Fruit fly (Drosophila melanogaster) whole organism, embryonic: Measurements from ENCODE around the gene Awh.

Experiments
- Adf1 ChIP-seq: fragments of 200-800 bp; sonication (Bioruptor generic); IDR thresholded peaks from 2 replicates; pipeline ENCODE4 v1.3.6; 2022; ENCODE audit warnings: missing biosample characterization, missing genetic modification characterization
- Bgb ChIP-seq: fragments of 200-800 bp; sonication (Bioruptor generic); IDR thresholded peaks from 2 replicates; pipeline ENCODE4 v1.3.6; 2022; ENCODE audit warnings: missing biosample characterization, missing genetic modification characterization; ENCODE audit not compliant: partially characterized antibody
- CG10366 ChIP-seq: fragments of 200-800 bp; sonication (Bioruptor generic); IDR thresholded peaks from 2 replicates; pipeline ENCODE4 v1.3.6; 2022; ENCODE audit warnings: missing biosample characterization, missing genetic modification characterization
- CG10959 ChIP-seq: fragments of 200-800 bp; sonication (Bioruptor generic); IDR thresholded peaks from 2 replicates; pipeline ENCODE4 v1.3.6; 2022; ENCODE audit warnings: missing biosample characterization, missing genetic modification characterization
- CG12942 ChIP-seq: fragments of 200-800 bp; sonication (Bioruptor generic); optimal IDR thresholded peaks from 3 replicates; lab custom pipeline; 2016; ENCODE audit warnings: missing biosample characterization, missing genetic modification characterization
- CG2199 ChIP-seq: fragments of 200-800 bp; sonication (Bioruptor generic); IDR thresholded peaks from 3 replicates; pipeline ENCODE4 v1.3.6; 2022; ENCODE audit warnings: missing biosample characterization, missing genetic modification characterization
- CG33213 ChIP-seq: fragments of 200-800 bp; sonication (Bioruptor generic); optimal IDR thresholded peaks from 3 replicates; lab custom pipeline; 2016; ENCODE audit warnings: missing biosample characterization, missing genetic modification characterization
- CG34224 ChIP-seq: fragments of 200-800 bp; sonication (Bioruptor generic); IDR thresholded peaks from 3 replicates; pipeline ENCODE4 v1.3.6; 2022; ENCODE audit warnings: missing biosample characterization, missing genetic modification characterization; ENCODE audit not compliant: partially characterized antibody
- CG34376 ChIP-seq: fragments of 200-800 bp; sonication (Bioruptor generic); optimal IDR thresholded peaks from 2 replicates; lab custom pipeline; 2018; ENCODE audit warnings: missing biosample characterization, mild to moderate bottlenecking, missing genetic modification characterization
- CG3995 ChIP-seq: fragments of 200-800 bp; sonication (Bioruptor generic); optimal IDR thresholded peaks from 3 replicates; lab custom pipeline; 2016; ENCODE audit warnings: missing biosample characterization, missing genetic modification characterization
- CG6254 ChIP-seq: fragments of 200-800 bp; sonication (Bioruptor generic); optimal IDR thresholded peaks from 3 replicates; lab custom pipeline; 2017; ENCODE audit warnings: mild to moderate bottlenecking, missing biosample characterization, missing genetic modification reagents, missing genetic modification characterization
- CG6791 ChIP-seq: fragments of 200-800 bp; sonication (Bioruptor generic); IDR thresholded peaks from 3 replicates; pipeline ENCODE4 v1.3.6; 2022; ENCODE audit warnings: missing biosample characterization, missing genetic modification characterization; ENCODE audit not compliant: partially characterized antibody
- Dek ChIP-seq: fragments of 200-800 bp; sonication (Bioruptor generic); optimal IDR thresholded peaks from 3 replicates; lab custom pipeline; 2019; ENCODE audit warnings: missing biosample characterization, mild to moderate bottlenecking, missing genetic modification characterization, moderate library complexity
- HLHmδ ChIP-seq: fragments of 200-800 bp; sonication (Bioruptor generic); optimal IDR thresholded peaks from 2 replicates; lab custom pipeline; 2018; ENCODE audit warnings: missing biosample characterization, mild to moderate bottlenecking, missing genetic modification characterization, moderate library complexity
- Med ChIP-seq: fragments of 200-800 bp; sonication (Bioruptor generic); peaks from one replicate; lab custom pipeline; 2016; ENCODE audit warnings: missing biosample characterization, missing genetic modification characterization, mild to moderate bottlenecking, inconsistent platforms, moderate library complexity
- Nf-YB ChIP-seq: fragments of 200-800 bp; sonication (Bioruptor generic); optimal IDR thresholded peaks from 3 replicates; lab custom pipeline; 2019; ENCODE audit warnings: missing biosample characterization, mild to moderate bottlenecking, missing genetic modification characterization, moderate library complexity
- Nf-YC ChIP-seq: fragments of 200-800 bp; optimal IDR thresholded peaks from 3 replicates; lab custom pipeline; 2019; ENCODE audit warnings: missing biosample characterization, mild to moderate bottlenecking, missing genetic modification characterization, moderate library complexity
- Poxn ChIP-seq: fragments of 200-800 bp; sonication (Bioruptor generic); IDR thresholded peaks from 2 replicates; pipeline ENCODE4 v1.3.6; 2022; ENCODE audit warnings: missing biosample characterization, missing genetic modification characterization
- Tbp ChIP-seq: fragments of >200 bp; optimal IDR thresholded peaks from 2 replicates; lab custom pipeline; 2018; ENCODE audit warnings: missing biosample characterization, missing genetic modification characterization
- Trl ChIP-seq, 3 experiments: fragments of >200 bp in 2 of 3; fragments of 200-800 bp in 1 of 3; sonication (Bioruptor generic) in 1 of 3; optimal IDR thresholded peaks; 2 replicates in 1 of 3; 3 replicates in 2 of 3; lab custom pipeline; 2016 to 2017; ENCODE audit warnings: missing biosample characterization in 1 of 3, missing genetic modification characterization in 1 of 3
- Usf ChIP-seq: fragments of 200-800 bp; sonication (Bioruptor generic); optimal IDR thresholded peaks from 2 replicates; lab custom pipeline; 2017; ENCODE audit warnings: missing genotype, missing biosample characterization, missing genetic modification characterization
- ac ChIP-seq: fragments of 200-800 bp; sonication (Bioruptor generic); optimal IDR thresholded peaks from 3 replicates; lab custom pipeline; 2017; ENCODE audit warnings: missing biosample characterization, mild to moderate bottlenecking, missing genetic modification characterization
- amos ChIP-seq: fragments of 200-800 bp; sonication (Bioruptor generic); IDR thresholded peaks from 2 replicates; pipeline ENCODE4 v1.3.6; 2022; ENCODE audit warnings: missing biosample characterization, missing genetic modification characterization; ENCODE audit not compliant: partially characterized antibody
- bbx ChIP-seq: fragments of 200-800 bp; sonication (Bioruptor generic); IDR thresholded peaks from 2 replicates; pipeline ENCODE4 v1.3.6; 2022; ENCODE audit warnings: missing biosample characterization, missing genetic modification characterization; ENCODE audit not compliant: partially characterized antibody
- bigmax ChIP-seq: fragments of 200-800 bp; sonication (Bioruptor generic); optimal IDR thresholded peaks from 2 replicates; lab custom pipeline; 2018; ENCODE audit warnings: missing biosample characterization, mild to moderate bottlenecking, missing genetic modification characterization
- bsh ChIP-seq, 2 experiments: fragments of 200-800 bp; sonication (Bioruptor generic); optimal IDR thresholded peaks; 2 replicates each; lab custom pipeline; 2017 to 2018; ENCODE audit warnings: mild to moderate bottlenecking in 2 of 2, missing biosample characterization in 2 of 2, missing genetic modification characterization in 2 of 2, moderate library complexity in 1 of 2
- cad ChIP-seq: fragments of >200 bp; optimal IDR thresholded peaks from 2 replicates; lab custom pipeline; 2017; ENCODE audit warnings: missing biosample characterization, missing genetic modification characterization
- chinmo ChIP-seq: fragments of 200-800 bp; sonication (Bioruptor generic); IDR thresholded peaks from 4 replicates; pipeline ENCODE4 v1.3.6; 2022; ENCODE audit warnings: missing biosample characterization, missing genetic modification characterization; ENCODE audit not compliant: partially characterized antibody
- chm ChIP-seq: fragments of 200-800 bp; sonication (Bioruptor generic); IDR thresholded peaks from 2 replicates; pipeline ENCODE4 v1.3.6; 2022; ENCODE audit warnings: missing biosample characterization, missing genetic modification characterization
- ci ChIP-seq: fragments of 200-800 bp; sonication (Bioruptor generic); IDR thresholded peaks from 3 replicates; pipeline ENCODE4 v1.3.6; 2022; ENCODE audit warnings: missing biosample characterization, missing genetic modification characterization
- esg ChIP-seq: fragments of 200-800 bp; sonication (Bioruptor generic); conservative IDR thresholded peaks from 2 replicates; pipeline ENCODE4 v1.3.6; 2022; ENCODE audit warnings: missing biosample characterization, missing genetic modification characterization
- gro ChIP-seq: fragments of 200-800 bp; sonication (Bioruptor generic); optimal IDR thresholded peaks from 2 replicates; lab custom pipeline; 2016; ENCODE audit warnings: missing biosample characterization, missing genetic modification characterization
- lola ChIP-seq, 3 experiments: fragments of >200 bp in 2 of 3; fragments of 200-800 bp in 1 of 3; sonication (Bioruptor generic) in 1 of 3; optimal IDR thresholded peaks; 2 replicates each; lab custom pipeline; 2017 to 2019; ENCODE audit warnings: missing biosample characterization in 3 of 3, missing genetic modification characterization in 3 of 3, mild to moderate bottlenecking in 1 of 3, moderate library complexity in 1 of 3
- nom ChIP-seq: fragments of 200-800 bp; sonication (Bioruptor generic); optimal IDR thresholded peaks from 2 replicates; lab custom pipeline; 2017; ENCODE audit warnings: missing biosample characterization, missing genetic modification characterization, mild to moderate bottlenecking, moderate library complexity, missing genetic modification reagents
- p53 ChIP-seq: fragments of 200-800 bp; sonication (Bioruptor generic); optimal IDR thresholded peaks from 2 replicates; lab custom pipeline; 2016; ENCODE audit warnings: missing biosample characterization, missing genetic modification characterization
- peb ChIP-seq: fragments of 200-800 bp; sonication (Bioruptor generic); IDR thresholded peaks from 2 replicates; pipeline ENCODE4 v1.3.6; 2022; ENCODE audit warnings: missing biosample characterization, missing genetic modification characterization
- repo ChIP-seq: fragments of 200-800 bp; sonication (Bioruptor generic); optimal IDR thresholded peaks from 2 replicates; lab custom pipeline; 2016; ENCODE audit warnings: missing biosample characterization, missing genetic modification characterization
- run ChIP-seq: fragments of 200-800 bp; sonication (Bioruptor generic); optimal IDR thresholded peaks from 3 replicates; lab custom pipeline; 2018; ENCODE audit warnings: missing biosample characterization, mild to moderate bottlenecking, missing genetic modification characterization
- sna ChIP-seq: fragments of 200-800 bp; sonication (Bioruptor generic); IDR thresholded peaks from 2 replicates; pipeline ENCODE4 v1.3.6; 2022; ENCODE audit warnings: missing biosample characterization, missing genetic modification characterization; ENCODE audit not compliant: partially characterized antibody
- sqz ChIP-seq: fragments of 200-800 bp; sonication (Bioruptor generic); optimal IDR thresholded peaks from 3 replicates; lab custom pipeline; 2018; ENCODE audit warnings: missing biosample characterization, mild to moderate bottlenecking, missing genetic modification characterization
- sug ChIP-seq: fragments of 200-800 bp; optimal IDR thresholded peaks from 2 replicates; lab custom pipeline; 2019; ENCODE audit warnings: missing biosample characterization, mild to moderate bottlenecking, missing genetic modification characterization, moderate library complexity
- tll ChIP-seq, 2 experiments: fragments of 200-800 bp in 1 of 2; fragments of >200 bp in 1 of 2; sonication (Bioruptor generic) in 1 of 2; optimal IDR thresholded peaks; 2 replicates each; lab custom pipeline; 2017 to 2019; ENCODE audit warnings: missing biosample characterization in 2 of 2, missing genetic modification characterization in 2 of 2, mild to moderate bottlenecking in 1 of 2, moderate library complexity in 1 of 2
- tup ChIP-seq: fragments of 200-800 bp; sonication (Bioruptor generic); optimal IDR thresholded peaks from 2 replicates; lab custom pipeline; 2016; ENCODE audit warnings: missing biosample characterization, mild to moderate bottlenecking, missing genetic modification characterization, moderate library complexity
- twi ChIP-seq: fragments of 200-800 bp; optimal IDR thresholded peaks from 2 replicates; lab custom pipeline; 2019; ENCODE audit warnings: missing biosample characterization, mild to moderate bottlenecking, missing genetic modification characterization, moderate library complexity
- z ChIP-seq: fragments of 200-800 bp; sonication (Bioruptor generic); IDR thresholded peaks from 3 replicates; pipeline ENCODE4 v1.3.6; 2022; ENCODE audit warnings: missing biosample characterization, missing genetic modification characterization
- zen2 ChIP-seq: fragments of 200-800 bp; sonication (Bioruptor generic); IDR thresholded peaks from 3 replicates; pipeline ENCODE4 v1.3.6; 2022; ENCODE audit warnings: missing biosample characterization, missing genetic modification characterization; ENCODE audit not compliant: partially characterized antibody

Gene Awh

DNA sequence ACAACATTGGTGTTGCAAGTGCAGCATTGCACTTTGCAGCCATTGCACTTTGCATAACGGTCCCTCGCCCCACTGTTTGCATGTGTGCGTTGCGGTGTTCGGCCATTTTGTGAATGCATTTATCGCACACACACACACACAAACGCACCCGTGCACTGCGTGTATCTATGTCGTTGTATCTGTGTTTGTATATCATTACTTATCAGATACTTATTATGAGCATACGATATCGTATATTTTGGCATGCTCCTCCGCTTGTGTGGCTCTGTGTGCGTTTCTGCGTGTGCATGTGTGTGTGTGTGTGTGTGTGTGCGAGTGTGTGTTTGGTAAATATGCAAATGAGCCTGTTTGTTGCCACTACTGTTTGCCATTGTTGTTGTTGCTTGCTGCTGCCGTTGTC lies 30.9 kb downstream of the Awh start (continued):
- TF ChIP-seq bigmax: no peak
- TF ChIP-seq Tbp (GFP tag; lab: Kevin White, UChicago): no peak
- TF ChIP-seq run (tag; lab: Kevin White, UChicago): no peak
- 0 out of 3 replicates have a peak, but pooled peaks have one; percentile 9 for TF ChIP-seq ci (GFP tag; lab: Robert Waterston, UW)
- no peak for TF ChIP-seq CG3995 (GFP tag; lab: Kevin White, UChicago)
- no peak for TF ChIP-seq repo (GFP tag; lab: Kevin White, UChicago)
- TF ChIP-seq bbx (GFP tag; lab: Robert Waterston, UW): no peak
- TF ChIP-seq tll (GFP tag; optimal IDR thresholded peaks at IDR 0.05; lab: Kevin White, UChicago): no peak
- no peak for TF ChIP-seq Poxn (GFP tag; lab: Robert Waterston, UW)
- TF ChIP-seq Med: peak; percentile 34
- TF ChIP-seq CG10959 (GFP tag; lab: Robert Waterston, UW): no peak
- no peak for TF ChIP-seq p53 (GFP tag; lab: Kevin White, UChicago)
- no peak for TF ChIP-seq nom
- no peak for TF ChIP-seq Usf (GFP tag; lab: Kevin White, UChicago)
- TF ChIP-seq Adf1: no peak

DNA sequence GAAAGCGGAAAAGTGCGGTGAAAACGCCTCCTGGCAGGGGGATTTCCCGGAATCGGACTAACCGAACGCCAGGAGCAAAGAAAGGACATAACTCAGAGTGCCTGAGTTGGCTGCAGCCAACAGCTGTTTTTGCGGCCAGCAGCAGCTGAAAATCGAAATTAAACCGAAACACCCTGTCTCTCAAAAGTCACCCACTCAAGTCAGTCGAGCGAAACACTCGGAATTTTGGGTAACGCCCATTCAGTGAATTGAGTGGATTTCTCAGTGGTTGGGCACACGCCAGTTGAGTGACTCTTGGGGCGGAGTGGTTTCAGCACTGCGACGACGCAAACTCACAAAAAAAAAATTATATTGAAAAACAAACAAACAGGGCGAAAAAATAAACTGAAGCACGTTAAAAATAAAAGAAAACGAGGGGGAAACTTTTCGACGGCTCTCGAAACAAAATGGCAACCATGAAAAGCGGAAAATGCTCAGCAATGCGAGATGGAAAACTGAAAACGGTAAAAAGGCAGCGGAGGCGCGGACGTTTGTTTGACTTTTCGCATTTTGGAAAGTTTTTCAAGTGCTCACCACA lies 32.8 kb downstream of the Awh start:
- TF ChIP-seq Usf (GFP tag; lab: Kevin White, UChicago) (no peak), esg (GFP tag; lab: Robert Waterston, UW) (no peak), chm (GFP tag; lab: Robert Waterston, UW) (0 out of 2 replicates have a peak, but pooled peaks have one; percentile 56), Nf-YC (tag; lab: Kevin White, UChicago) (peak; percentile 88), twi (tag; lab: Kevin White, UChicago) (peak; percentile 46), CG34224 (GFP tag; lab: Robert Waterston, UW) (peak; percentile 39; the same call in 1 of the 3 replicates), CG33213 (no peak), CG6791 (peak; percentile 56; the same call in 1 of the 3 replicates), Trl (optimal IDR thresholded peaks at IDR 0.05; lab: Kevin White, UChicago) (no peak), Trl (GFP tag; optimal IDR thresholded peaks at IDR 0.05; lab: Kevin White, UChicago) (no peak), z (GFP tag; lab: Robert Waterston, UW) (peak; percentile 99), CG12942 (GFP tag; lab: Kevin White, UChicago) (no peak), ac (GFP tag; lab: Kevin White, UChicago) (peak; percentile 94), bsh (GFP tag; optimal IDR thresholded peaks at IDR 0.05; lab: Kevin White, UChicago) (peak in 1 of 2 experiments; percentile 78), chinmo (GFP tag; lab: Robert Waterston, UW) (0 out of 4 replicates have a peak, but pooled peaks have one; percentile 51), CG10366 (GFP tag; lab: Robert Waterston, UW) (peak; percentile 61), nom (peak; percentile 95), Dek (tag; lab: Kevin White, UChicago) (no peak), bbx (GFP tag; lab: Robert Waterston, UW) (peak; percentile 46), tup (GFP tag; lab: Kevin White, UChicago) (no peak), sug (tag; lab: Kevin White, UChicago) (no peak), HLHmδ (peak; percentile 15), CG34376 (GFP tag; lab: Kevin White, UChicago) (peak; percentile 21), Med (peak; percentile 27), gro (no peak), sna (0 out of 2 replicates have a peak, but pooled peaks have one; percentile 49), lola (GFP tag; optimal IDR thresholded peaks at IDR 0.05; lab: Kevin White, UChicago) (no peak), CG6254 (GFP tag; lab: Kevin White, UChicago) (peak; percentile 99), cad (GFP tag; lab: Kevin White, UChicago) (peak; percentile 31), peb (GFP tag; lab: Robert Waterston, UW) (no peak), zen2 (GFP tag; lab: Robert Waterston, UW) (peak; percentile 27; the same call in 1 of the 3 replicates), Nf-YB (GFP tag; lab: Kevin White, UChicago) (peak; percentile 89), CG2199 (peak; percentile 57; the same call in 1 of the 3 replicates), amos (GFP tag; lab: Robert Waterston, UW) (peak; percentile 33; the same call in 1 of the 2 replicates), Bgb (GFP tag; lab: Robert Waterston, UW) (peak; percentile 60; the same call in 1 of the 2 replicates), sqz (GFP tag; lab: Kevin White, UChicago) (peak; percentile 66)
